Fruit fly (Drosophila melanogaster) whole organism, embryonic: ENCODE measurements around the gene MRG15.

Experiments used
- Aef1 ChIP-seq: fragments of 200-800 bp; sonication (Bioruptor generic); IDR thresholded peaks from 3 replicates; pipeline ENCODE4 v1.3.6; 2022; ENCODE audit warnings: missing biosample characterization, missing genetic modification characterization
- Antp ChIP-seq: fragments of 200-800 bp; sonication (Bioruptor generic); optimal IDR thresholded peaks from 3 replicates; lab custom pipeline; 2016; ENCODE audit warnings: missing biosample characterization, missing genetic modification characterization
- Atf-2 ChIP-seq: fragments of 200-800 bp; sonication (Bioruptor generic); optimal IDR thresholded peaks from 2 replicates; lab custom pipeline; 2016; ENCODE audit warnings: missing biosample characterization, missing genetic modification characterization
- CG10209 ChIP-seq: fragments of 200-800 bp; sonication (Bioruptor generic); optimal IDR thresholded peaks from 3 replicates; lab custom pipeline; 2017; ENCODE audit warnings: missing biosample characterization, mild to moderate bottlenecking, missing genetic modification characterization, missing genetic modification reagents
- CG11696 ChIP-seq: fragments of 200-800 bp; sonication (Bioruptor generic); IDR thresholded peaks from 2 replicates; pipeline ENCODE4 v1.3.6; 2022; ENCODE audit warnings: missing biosample characterization, missing genetic modification characterization
- CG12155 ChIP-seq: fragments of 200-800 bp; sonication (Bioruptor generic); optimal IDR thresholded peaks from 3 replicates; lab custom pipeline; 2016; ENCODE audit warnings: missing biosample characterization, missing genetic modification characterization
- CG12219 ChIP-seq: fragments of 200-800 bp; sonication (Bioruptor generic); optimal IDR thresholded peaks from 3 replicates; lab custom pipeline; 2018; ENCODE audit warnings: missing biosample characterization, mild to moderate bottlenecking, missing genetic modification characterization
- CG13624 ChIP-seq: fragments of 200-800 bp; sonication (Bioruptor generic); optimal IDR thresholded peaks from 2 replicates; lab custom pipeline; 2016; ENCODE audit warnings: missing biosample characterization, missing genetic modification characterization
- CG13775 ChIP-seq: fragments of 200-800 bp; sonication (Bioruptor generic); optimal IDR thresholded peaks from 3 replicates; lab custom pipeline; 2017; ENCODE audit warnings: missing biosample characterization, mild to moderate bottlenecking, missing genetic modification characterization
- CG14667 ChIP-seq: fragments of 200-800 bp; sonication (Bioruptor generic); IDR thresholded peaks from 2 replicates; pipeline ENCODE4 v1.3.6; 2022; ENCODE audit warnings: missing biosample characterization, missing genetic modification characterization
- CG15696 ChIP-seq: fragments of 200-800 bp; sonication (Bioruptor generic); optimal IDR thresholded peaks from 2 replicates; lab custom pipeline; 2019; ENCODE audit warnings: missing biosample characterization, mild to moderate bottlenecking, missing genetic modification characterization, moderate library complexity
- CG17186 ChIP-seq: fragments of 200-800 bp; sonication (Bioruptor generic); optimal IDR thresholded peaks from 3 replicates; lab custom pipeline; 2017; ENCODE audit warnings: missing biosample characterization, missing genetic modification reagents, missing genetic modification characterization
- CG17385 ChIP-seq: fragments of 200-800 bp; sonication (Bioruptor generic); optimal IDR thresholded peaks from 3 replicates; lab custom pipeline; 2018; ENCODE audit warnings: missing biosample characterization, mild to moderate bottlenecking, missing genetic modification characterization
- CG18262 ChIP-seq: fragments of 200-800 bp; optimal IDR thresholded peaks from 3 replicates; lab custom pipeline; 2019; ENCODE audit warnings: missing biosample characterization, mild to moderate bottlenecking, missing genetic modification characterization, moderate library complexity
- CG30020 ChIP-seq: fragments of 200-800 bp; optimal IDR thresholded peaks from 2 replicates; lab custom pipeline; 2019; ENCODE audit warnings: missing biosample characterization, mild to moderate bottlenecking, missing genetic modification characterization, moderate library complexity
- CG3838 ChIP-seq: fragments of 200-800 bp; sonication (Bioruptor generic); optimal IDR thresholded peaks from 3 replicates; lab custom pipeline; 2016; ENCODE audit warnings: missing biosample characterization, missing genetic modification characterization
- CG6683 ChIP-seq: fragments of 200-800 bp; sonication (Bioruptor generic); optimal IDR thresholded peaks from 2 replicates; lab custom pipeline; 2017; ENCODE audit warnings: missing biosample characterization, mild to moderate bottlenecking, missing genetic modification characterization, missing genetic modification reagents
- CG8290 ChIP-seq, 3 experiments: fragments of 200-800 bp; sonication (Bioruptor generic); optimal IDR thresholded peaks; 2 replicates each; lab custom pipeline; 2016 to 2019; ENCODE audit warnings: missing biosample characterization in 3 of 3, missing genetic modification characterization in 3 of 3, mild to moderate bottlenecking in 2 of 3, moderate library complexity in 1 of 3
- CG9215 ChIP-seq: fragments of 200-800 bp; sonication (Bioruptor generic); IDR thresholded peaks from 2 replicates; pipeline ENCODE4 v1.3.6; 2022; ENCODE audit warnings: missing biosample characterization, missing genetic modification characterization
- CG9817 ChIP-seq: fragments of 200-800 bp; sonication (Bioruptor generic); optimal IDR thresholded peaks from 2 replicates; lab custom pipeline; 2018; ENCODE audit warnings: missing biosample characterization, mild to moderate bottlenecking, missing genetic modification characterization, moderate library complexity
- CG9876 ChIP-seq: fragments of 200-800 bp; sonication (Bioruptor generic); optimal IDR thresholded peaks from 2 replicates; lab custom pipeline; 2016; ENCODE audit warnings: missing biosample characterization, missing genetic modification characterization
- Drgx ChIP-seq: fragments of 200-800 bp; sonication (Bioruptor generic); IDR thresholded peaks from 2 replicates; pipeline ENCODE4 v1.3.6; 2022; ENCODE audit warnings: missing biosample characterization, missing genetic modification characterization
- Med ChIP-seq: fragments of 200-800 bp; sonication (Bioruptor generic); peaks from one replicate; lab custom pipeline; 2016; ENCODE audit warnings: missing biosample characterization, missing genetic modification characterization, mild to moderate bottlenecking, inconsistent platforms, moderate library complexity
- Mes4 ChIP-seq: fragments of 200-800 bp; sonication (Bioruptor generic); optimal IDR thresholded peaks from 2 replicates; lab custom pipeline; 2016; ENCODE audit warnings: missing biosample characterization, missing genetic modification characterization
- Nf-YC ChIP-seq: fragments of 200-800 bp; optimal IDR thresholded peaks from 3 replicates; lab custom pipeline; 2019; ENCODE audit warnings: missing biosample characterization, mild to moderate bottlenecking, missing genetic modification characterization, moderate library complexity
- Spps ChIP-seq: fragments of 200-800 bp; sonication (Bioruptor generic); optimal IDR thresholded peaks from 2 replicates; lab custom pipeline; 2018; ENCODE audit warnings: missing biosample characterization, mild to moderate bottlenecking, missing genetic modification characterization
- Xbp1 ChIP-seq: fragments of 200-800 bp; sonication (Bioruptor generic); optimal IDR thresholded peaks from 3 replicates; lab custom pipeline; 2016; ENCODE audit warnings: missing biosample characterization, mild to moderate bottlenecking, missing genetic modification characterization
- bcd ChIP-seq: fragments of 200-800 bp; sonication (Bioruptor generic); optimal IDR thresholded peaks from 2 replicates; lab custom pipeline; 2017; ENCODE audit warnings: missing biosample characterization, mild to moderate bottlenecking, missing genetic modification characterization
- bsh ChIP-seq, 2 experiments: fragments of 200-800 bp; sonication (Bioruptor generic); optimal IDR thresholded peaks; 2 replicates each; lab custom pipeline; 2017 to 2018; ENCODE audit warnings: mild to moderate bottlenecking in 2 of 2, missing biosample characterization in 2 of 2, missing genetic modification characterization in 2 of 2, moderate library complexity in 1 of 2
- corto ChIP-seq: fragments of 200-800 bp; sonication (Bioruptor generic); optimal IDR thresholded peaks from 2 replicates; lab custom pipeline; 2016; ENCODE audit warnings: missing biosample characterization, mild to moderate bottlenecking, missing genetic modification characterization, moderate library complexity
- crol ChIP-seq: fragments of 200-800 bp; sonication (Bioruptor generic); IDR thresholded peaks from 2 replicates; pipeline ENCODE4 v1.3.6; 2022; ENCODE audit warnings: missing biosample characterization, missing genetic modification characterization
- cwo ChIP-seq: fragments of 200-800 bp; sonication (Bioruptor generic); optimal IDR thresholded peaks from 3 replicates; lab custom pipeline; 2017; ENCODE audit warnings: missing biosample characterization, missing genetic modification characterization, mild to moderate bottlenecking, moderate library complexity, missing genetic modification reagents
- dmrt11E ChIP-seq: fragments of 200-800 bp; sonication (Bioruptor generic); optimal IDR thresholded peaks from 3 replicates; lab custom pipeline; 2018; ENCODE audit warnings: missing biosample characterization, mild to moderate bottlenecking, missing genetic modification characterization, moderate library complexity
- ftz-f1 ChIP-seq: fragments of 200-800 bp; sonication (Bioruptor generic); optimal IDR thresholded peaks from 2 replicates; lab custom pipeline; 2016; ENCODE audit warnings: missing biosample characterization, missing genetic modification characterization
- grau ChIP-seq: fragments of 200-800 bp; optimal IDR thresholded peaks from 3 replicates; lab custom pipeline; 2019; ENCODE audit warnings: missing biosample characterization, mild to moderate bottlenecking, missing genetic modification characterization, moderate library complexity
- ham ChIP-seq: fragments of 200-800 bp; sonication (Bioruptor generic); IDR thresholded peaks from 2 replicates; pipeline ENCODE4 v1.3.6; 2022; ENCODE audit warnings: missing biosample characterization, missing genetic modification characterization
- inv ChIP-seq: fragments of 200-800 bp; sonication (Bioruptor generic); IDR thresholded peaks from 2 replicates; pipeline ENCODE4 v1.3.6; 2022; ENCODE audit warnings: missing biosample characterization, missing genetic modification characterization; ENCODE audit not compliant: partially characterized antibody
- knrl ChIP-seq: fragments of 200-800 bp; sonication (Bioruptor generic); IDR thresholded peaks from 3 replicates; pipeline ENCODE4 v1.3.6; 2022; ENCODE audit warnings: missing biosample characterization, missing genetic modification characterization; ENCODE audit not compliant: partially characterized antibody
- lbe ChIP-seq: fragments of 200-800 bp; sonication (Bioruptor generic); optimal IDR thresholded peaks from 2 replicates; lab custom pipeline; 2016; ENCODE audit warnings: missing biosample characterization, mild to moderate bottlenecking, missing genetic modification characterization
- lmd ChIP-seq: fragments of 200-800 bp; sonication (Bioruptor generic); IDR thresholded peaks from 2 replicates; pipeline ENCODE4 v1.3.6; 2022; ENCODE audit warnings: missing biosample characterization, missing genetic modification characterization
- nmo ChIP-seq: fragments of 200-800 bp; sonication (Bioruptor generic); optimal IDR thresholded peaks from 2 replicates; lab custom pipeline; 2018; ENCODE audit warnings: missing biosample characterization, mild to moderate bottlenecking, missing genetic modification characterization, moderate library complexity
- pnt ChIP-seq: fragments of 200-800 bp; sonication (Bioruptor generic); optimal IDR thresholded peaks from 3 replicates; lab custom pipeline; 2016; ENCODE audit warnings: missing biosample characterization, missing genetic modification characterization
- repo ChIP-seq: fragments of 200-800 bp; sonication (Bioruptor generic); optimal IDR thresholded peaks from 2 replicates; lab custom pipeline; 2016; ENCODE audit warnings: missing biosample characterization, missing genetic modification characterization
- sens ChIP-seq: fragments of 200-800 bp; sonication (Bioruptor generic); peaks from one replicate; lab custom pipeline; 2016; ENCODE audit warnings: missing biosample characterization, missing genetic modification characterization
- sima ChIP-seq: fragments of 200-800 bp; sonication (Bioruptor generic); optimal IDR thresholded peaks from 2 replicates; lab custom pipeline; 2016; ENCODE audit warnings: missing biosample characterization, missing genetic modification characterization
- sug ChIP-seq: fragments of 200-800 bp; optimal IDR thresholded peaks from 2 replicates; lab custom pipeline; 2019; ENCODE audit warnings: missing biosample characterization, mild to moderate bottlenecking, missing genetic modification characterization, moderate library complexity
- tgo ChIP-seq: fragments of 200-800 bp; sonication (Bioruptor generic); IDR thresholded peaks from 3 replicates; pipeline ENCODE4 v1.3.6; 2022; ENCODE audit warnings: missing biosample characterization, missing genetic modification characterization
- ttk ChIP-seq: fragments of 200-800 bp; sonication (Bioruptor generic); IDR thresholded peaks from 2 replicates; pipeline ENCODE4 v2.1.2; 2022; ENCODE audit warnings: missing biosample characterization, missing genetic modification characterization
- vvl ChIP-seq: fragments of 200-800 bp; sonication (Bioruptor generic); IDR thresholded peaks from 2 replicates; pipeline ENCODE4 v1.3.6; 2022; ENCODE audit warnings: missing biosample characterization, missing genetic modification characterization

The MRG15 gene

DNA sequence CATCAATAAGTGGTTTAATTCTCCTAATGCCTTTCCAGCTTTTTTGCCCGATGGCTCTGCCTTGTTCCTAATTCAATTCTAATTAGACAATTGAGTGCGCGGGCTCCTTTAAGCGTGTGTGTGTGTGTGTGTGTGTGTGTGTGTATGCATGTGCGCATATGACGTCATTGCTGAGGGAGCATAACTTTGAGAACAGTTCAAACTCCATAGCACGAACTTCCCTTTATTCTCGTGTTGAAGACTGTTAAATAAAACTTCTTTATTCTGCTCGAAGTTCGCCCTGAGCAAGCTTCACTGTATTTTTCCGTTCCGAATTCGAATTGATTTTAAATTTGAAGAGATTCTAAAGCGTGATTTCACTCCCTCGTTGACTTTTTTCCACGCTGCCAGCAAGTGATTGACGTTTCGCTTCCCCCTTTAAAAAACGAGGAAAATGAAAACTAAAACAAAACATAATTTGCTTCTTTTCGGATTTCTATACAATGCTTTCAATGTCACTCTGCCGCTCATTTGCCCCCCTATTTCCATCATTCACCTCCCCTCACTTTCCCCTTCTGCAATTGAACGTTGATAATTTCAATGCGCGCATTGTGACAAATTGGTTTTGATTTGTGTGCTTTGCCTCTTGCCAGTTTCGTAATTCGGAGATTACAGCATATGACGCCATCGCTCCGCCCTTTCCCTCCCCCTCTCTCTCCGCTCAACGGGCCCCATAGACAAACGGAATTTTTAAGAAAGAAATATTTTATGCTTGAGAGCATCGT, 14.5 kb upstream of the MRG15 start (continued):
- no peak for TF ChIP-seq lmd
- TF ChIP-seq Nf-YC (tag; lab: Kevin White, UChicago), result no peak
- TF ChIP-seq cwo (GFP tag; lab: Kevin White, UChicago), result no peak
- TF ChIP-seq CG10209 (GFP tag; lab: Kevin White, UChicago), result peak; percentile 8
- peak; percentile 74 for TF ChIP-seq sens (GFP tag; lab: Kevin White, UChicago)
- TF ChIP-seq CG17385 (GFP tag; lab: Kevin White, UChicago), result no peak
- TF ChIP-seq Spps (tag; lab: Kevin White, UChicago), result no peak
- no peak for TF ChIP-seq CG18262 (tag; lab: Kevin White, UChicago)
- TF ChIP-seq bsh (GFP tag; optimal IDR thresholded peaks at IDR 0.05; lab: Kevin White, UChicago), result peak in 1 of 2 experiments; percentile 49
- TF ChIP-seq CG9215 (GFP tag; lab: Robert Waterston, UW), result no peak
- TF ChIP-seq CG6683 (GFP tag; lab: Kevin White, UChicago), result no peak
- peak; percentile 31 for TF ChIP-seq CG12155 (GFP tag; lab: Kevin White, UChicago)
- no peak for TF ChIP-seq nmo
- TF ChIP-seq ham, result no peak
- TF ChIP-seq CG13775 (GFP tag; lab: Kevin White, UChicago), result no peak
- peak; percentile 11 for TF ChIP-seq Antp
- TF ChIP-seq CG8290 (GFP tag; optimal IDR thresholded peaks at IDR 0.05; lab: Kevin White, UChicago), result no peak
- TF ChIP-seq CG8290 (tag; optimal IDR thresholded peaks at IDR 0.05; lab: Kevin White, UChicago), result peak in 1 of 2 experiments; percentile 53
- no peak for TF ChIP-seq CG14667
- TF ChIP-seq CG11696, result no peak
- TF ChIP-seq Xbp1 (GFP tag; lab: Kevin White, UChicago), result peak; percentile 28
- no peak for TF ChIP-seq CG30020 (tag; lab: Kevin White, UChicago)
- peak; percentile 2 for TF ChIP-seq CG9876 (GFP tag; lab: Kevin White, UChicago)
- TF ChIP-seq pnt (GFP tag; lab: Kevin White, UChicago), result peak; percentile 20
- TF ChIP-seq lbe (GFP tag; lab: Kevin White, UChicago), result no peak
- no peak for TF ChIP-seq tgo (GFP tag; lab: Robert Waterston, UW)
- TF ChIP-seq corto, result no peak
- TF ChIP-seq ttk (GFP tag; lab: Robert Waterston, UW), result no peak
- no peak for TF ChIP-seq Drgx
- TF ChIP-seq Mes4 (GFP tag; lab: Kevin White, UChicago), result no peak
- TF ChIP-seq CG9817 (tag; lab: Kevin White, UChicago), result peak; percentile 46
- no peak for TF ChIP-seq inv (GFP tag; lab: Robert Waterston, UW)
- no peak for TF ChIP-seq dmrt11E (tag; lab: Kevin White, UChicago)
- no peak for TF ChIP-seq crol (GFP tag; lab: Robert Waterston, UW)
- TF ChIP-seq bcd, result peak; percentile 18
- TF ChIP-seq Atf-2, result peak; percentile 48
- peak; percentile 1 for TF ChIP-seq CG12219 (GFP tag; lab: Kevin White, UChicago)
- TF ChIP-seq knrl (GFP tag; lab: Robert Waterston, UW), result no peak
- peak; percentile 7 for TF ChIP-seq CG15696 (tag; lab: Kevin White, UChicago)
- peak; percentile 95 for TF ChIP-seq grau (tag; lab: Kevin White, UChicago)
- peak; percentile 48 for TF ChIP-seq sug (tag; lab: Kevin White, UChicago)
- TF ChIP-seq vvl (GFP tag; lab: Robert Waterston, UW), result no peak
- no peak for TF ChIP-seq sima (GFP tag; lab: Kevin White, UChicago)
- peak; percentile 87 for TF ChIP-seq Med
- peak; percentile 17 for TF ChIP-seq repo
- no peak for TF ChIP-seq CG3838 (GFP tag; lab: Kevin White, UChicago)
- TF ChIP-seq CG13624 (GFP tag; lab: Kevin White, UChicago), result peak; percentile 16
- TF ChIP-seq CG17186, result no peak
- peak; percentile 52 for TF ChIP-seq ftz-f1 (GFP tag; lab: Kevin White, UChicago)
- no peak for TF ChIP-seq Aef1 (GFP tag; lab: Robert Waterston, UW)
